Worm (Caenorhabditis elegans): Measurements from ENCODE around the gene cdh-12.
A peak's percentile ranks its signal among the peaks of the same experiment; 100 is the strongest.

Gene cdh-12

DNA sequence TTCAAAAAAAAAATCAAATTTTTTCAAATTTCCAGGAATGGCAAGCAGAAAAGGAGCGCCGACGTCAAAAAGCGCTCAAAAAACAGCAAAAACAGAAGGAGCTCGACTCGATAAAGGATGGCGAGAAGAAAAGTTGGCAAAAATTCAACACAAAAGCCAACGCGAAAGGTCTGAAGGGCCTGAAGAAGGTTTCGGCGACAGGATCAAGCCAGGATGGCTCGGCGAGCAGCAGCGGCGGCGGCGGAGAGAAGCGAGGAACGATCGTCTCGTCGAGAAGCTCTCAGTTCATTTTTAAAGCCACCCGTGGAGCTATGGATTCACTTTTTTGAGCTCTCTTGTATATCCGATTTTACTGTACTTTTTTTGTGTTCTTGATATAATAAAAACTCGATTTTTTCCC, 7.0 kb upstream of the cdh-12 start:
- peak; percentile 70 for TF ChIP-seq zfh-2 (GFP tag; conservative IDR thresholded peaks at IDR 0.05)
- TF ChIP-seq egrh-3 (GFP tag; IDR thresholded peaks at IDR 0.05), result peak; percentile 9; the same call in 1 of the 2 replicates
- TF ChIP-seq madf-6 (GFP tag; IDR thresholded peaks at IDR 0.05), result no peak
- TF ChIP-seq ztf-3 (GFP tag; optimal IDR thresholded peaks at IDR 0.05), result no peak
- no peak for TF ChIP-seq rcor-1 (GFP tag; IDR thresholded peaks at IDR 0.05)
- no peak for TF ChIP-seq lin-35 (GFP tag; optimal IDR thresholded peaks at IDR 0.05)

DNA sequence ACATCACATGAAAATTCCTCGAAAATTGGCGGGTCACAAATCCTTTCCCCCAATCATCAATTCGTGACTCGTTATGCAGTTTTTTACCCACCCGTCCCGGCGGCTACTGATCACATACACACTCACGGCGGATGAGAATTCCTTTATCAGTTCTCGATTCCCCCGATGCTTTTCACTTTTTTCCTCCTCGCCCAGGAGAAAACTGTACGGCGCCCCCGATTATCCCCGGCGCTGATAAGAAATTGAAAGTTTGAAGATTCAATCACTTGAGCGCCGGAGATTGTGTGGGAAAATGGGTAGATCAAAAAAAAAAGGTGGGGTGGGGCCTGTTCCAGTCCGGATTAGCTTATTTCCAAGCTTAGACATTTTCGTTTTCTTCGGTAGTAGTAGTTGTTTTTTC, 4.0 kb upstream of the cdh-12 start:
- TF ChIP-seq ztf-6 (GFP tag; IDR thresholded peaks at IDR 0.05), result no peak
- no peak for TF ChIP-seq athp-1 (tag; optimal IDR thresholded peaks at IDR 0.05)
- TF ChIP-seq tbp1 (GFP tag; optimal IDR thresholded peaks at IDR 0.05), result no peak
- TF ChIP-seq ceh-79 (tag; optimal IDR thresholded peaks at IDR 0.05), result no peak

DNA sequence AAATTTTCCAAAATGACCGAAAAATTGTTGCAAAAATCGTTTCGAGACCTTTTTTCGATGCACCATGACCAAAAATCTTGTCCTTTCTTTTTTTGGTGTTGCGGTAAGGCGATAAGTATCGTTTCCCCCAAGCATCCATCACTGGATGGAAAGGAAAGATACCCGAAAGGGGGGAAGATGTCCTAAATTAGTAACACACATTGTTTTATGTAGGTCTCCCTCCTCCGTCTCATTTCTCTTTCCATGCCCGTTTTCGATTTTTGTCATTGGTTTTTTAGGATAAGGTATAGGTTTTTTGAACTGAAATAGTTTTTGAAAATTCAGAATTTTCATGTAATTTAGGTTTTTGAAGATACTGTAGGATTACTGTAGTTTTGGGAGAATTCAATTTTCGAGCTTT, 2.4 kb upstream of the cdh-12 start:
- TF ChIP-seq repo-1 (tag; optimal IDR thresholded peaks at IDR 0.05) (no peak), ceh-58 (GFP tag; IDR thresholded peaks at IDR 0.05) (no peak), F52B5.7 (tag; optimal IDR thresholded peaks at IDR 0.05) (no peak), tbp1 (GFP tag; optimal IDR thresholded peaks at IDR 0.05) (no peak), lin-26 (GFP tag; IDR thresholded peaks at IDR 0.05) (no peak), dpl-1 (GFP tag; optimal IDR thresholded peaks at IDR 0.05) (no peak), ccch-3 (GFP tag; optimal IDR thresholded peaks at IDR 0.05) (no peak), T07F8.4 (tag; optimal IDR thresholded peaks at IDR 0.05) (no peak), lsl-1 (GFP tag; optimal IDR thresholded peaks at IDR 0.05) (no peak), attf-5 (GFP tag; optimal IDR thresholded peaks at IDR 0.05) (no peak), nhr-179 (tag; optimal IDR thresholded peaks at IDR 0.05) (no peak), Y79H2A.3 (GFP tag; conservative IDR thresholded peaks at IDR 0.05) (no peak), sdz-38 (tag; optimal IDR thresholded peaks at IDR 0.05) (no peak), pha-4 (tag; optimal IDR thresholded peaks at IDR 0.05) (no peak), F22D6.2 (tag; optimal IDR thresholded peaks at IDR 0.05) (no peak), xnd-1 (tag; optimal IDR thresholded peaks at IDR 0.05) (no peak), ceh-40 (GFP tag; IDR thresholded peaks at IDR 0.05) (no peak), ztf-25 (GFP tag; IDR thresholded peaks at IDR 0.05) (no peak)

DNA sequence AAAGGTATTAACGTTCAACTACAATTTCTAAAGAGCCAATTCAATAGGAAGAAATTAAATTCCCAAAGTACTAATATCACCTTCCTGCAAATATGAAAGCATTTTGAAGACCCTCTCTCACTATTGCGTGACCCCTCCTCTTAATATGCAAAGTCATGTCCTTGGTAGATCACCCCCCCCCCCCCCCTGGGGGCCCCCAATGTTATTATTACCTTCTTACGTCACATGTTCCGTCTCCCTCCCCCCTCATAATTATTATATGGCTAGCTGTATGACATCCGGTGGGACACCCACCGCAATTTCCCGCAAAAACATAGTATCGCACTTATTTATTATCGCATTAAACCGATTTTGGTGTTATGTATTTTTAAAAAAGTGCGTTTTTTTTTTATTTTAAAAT, 10.1 kb downstream of the cdh-12 start:
- TF ChIP-seq lag-1 (GFP tag; IDR thresholded peaks at IDR 0.05) (no peak), chd-7 (tag; optimal IDR thresholded peaks at IDR 0.05) (no peak), ceh-91 (GFP tag; IDR thresholded peaks at IDR 0.05) (no peak), C06A6.2 (GFP tag; conservative IDR thresholded peaks at IDR 0.05) (no peak), F57A8.1 (GFP tag; optimal IDR thresholded peaks at IDR 0.05) (no peak)

DNA sequence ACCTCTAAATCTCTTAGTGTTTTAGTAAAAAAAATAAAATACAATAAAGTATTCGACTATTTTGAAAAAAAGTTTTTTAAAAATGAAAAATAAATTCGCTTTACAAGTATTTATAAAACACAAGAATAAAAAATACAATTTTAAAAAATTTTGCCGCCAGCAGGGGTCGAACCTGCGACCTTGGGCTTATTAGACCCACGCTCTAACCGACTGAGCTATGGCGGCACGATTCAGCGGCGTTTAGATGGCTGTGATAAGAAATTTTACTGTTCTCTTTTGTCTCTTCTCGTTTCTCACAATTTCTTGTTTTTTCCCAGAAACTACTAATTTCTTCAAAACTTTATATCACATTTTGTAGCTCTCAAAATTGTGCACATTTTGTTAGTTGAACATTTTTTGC, 11.4 kb downstream of the cdh-12 start:
- no peak for TF ChIP-seq aptf-3 (GFP tag; IDR thresholded peaks at IDR 0.05)
- no peak for TF ChIP-seq ceh-58 (GFP tag; IDR thresholded peaks at IDR 0.05)
- TF ChIP-seq dpff-1 (tag; optimal IDR thresholded peaks at IDR 0.05), result no peak
- no peak for TF ChIP-seq Y53F4B.3 (GFP tag; IDR thresholded peaks at IDR 0.05)
- no peak for TF ChIP-seq ztf-26 (tag; optimal IDR thresholded peaks at IDR 0.05)
- no peak for TF ChIP-seq nfya-2 (GFP tag; IDR thresholded peaks at IDR 0.05)
- TF ChIP-seq rcor-1 (GFP tag; IDR thresholded peaks at IDR 0.05), result no peak
- no peak for TF ChIP-seq C06A6.2 (GFP tag; conservative IDR thresholded peaks at IDR 0.05)
- TF ChIP-seq ztf-3 (GFP tag; optimal IDR thresholded peaks at IDR 0.05), result no peak
- TF ChIP-seq mxl-1 (tag; optimal IDR thresholded peaks at IDR 0.05), result peak; percentile 16
- no peak for TF ChIP-seq nhr-120 (GFP tag; IDR thresholded peaks at IDR 0.05)
- no peak for TF ChIP-seq somi-1 (GFP tag; optimal IDR thresholded peaks at IDR 0.05)
- no peak for TF ChIP-seq madf-8 (GFP tag; conservative IDR thresholded peaks at IDR 0.05)
- TF ChIP-seq hlh-12 (tag; optimal IDR thresholded peaks at IDR 0.05), result no peak
- TF ChIP-seq ztf-18 (tag; optimal IDR thresholded peaks at IDR 0.05), result peak; percentile 53
- TF ChIP-seq sea-2 (GFP tag; IDR thresholded peaks at IDR 0.05), result no peak
- TF ChIP-seq ztf-22 (GFP tag; optimal IDR thresholded peaks at IDR 0.05), result no peak
- no peak for TF ChIP-seq ama-1 (optimal IDR thresholded peaks at IDR 0.05)
- TF ChIP-seq ama-1 (GFP tag; optimal IDR thresholded peaks at IDR 0.05), result peak in 1 of 2 experiments; percentile 62
